Fruit fly (Drosophila melanogaster): Measurements from ENCODE around the gene Arv1.

Gene Arv1

dm6 chr3L:21536857-21537256, 7.7 kb upstream of the Arv1 start, which contains the start of gene Rpn10:
TSS of gene Rpn10 (plus strand) at chr3L:21537000.
- no peak for TF ChIP-seq Sox102F (GFP tag; optimal IDR thresholded peaks at IDR 0.05)
- no peak for TF ChIP-seq CG8319 (GFP tag; optimal IDR thresholded peaks at IDR 0.05)
- no peak for TF ChIP-seq fd85E (GFP tag; optimal IDR thresholded peaks at IDR 0.05)
- TF ChIP-seq Blimp-1 (GFP tag; optimal IDR thresholded peaks at IDR 0.05) = no peak
- TF ChIP-seq CG31627 (GFP tag; optimal IDR thresholded peaks at IDR 0.05) = peak; percentile 40
- no peak for TF ChIP-seq Hr39 (GFP tag; optimal IDR thresholded peaks at IDR 0.05)
- no peak for TF ChIP-seq CG10631 (GFP tag; optimal IDR thresholded peaks at IDR 0.05)
- TF ChIP-seq ss (GFP tag; optimal IDR thresholded peaks at IDR 0.05) = no peak
- TF ChIP-seq CG11294 (GFP tag; IDR thresholded peaks at IDR 0.05) = no peak
- no peak for TF ChIP-seq Sox14 (GFP tag; optimal IDR thresholded peaks at IDR 0.05)
- no peak for TF ChIP-seq CG9139 (GFP tag; optimal IDR thresholded peaks at IDR 0.05)
- no peak for TF ChIP-seq CG1621 (tag; optimal IDR thresholded peaks at IDR 0.05)
- no peak for TF ChIP-seq CG15336 (GFP tag; IDR thresholded peaks at IDR 0.05)
- TF ChIP-seq Hr4 (GFP tag; optimal IDR thresholded peaks at IDR 0.05) = no peak
- TF ChIP-seq Ets96B (tag; optimal IDR thresholded peaks at IDR 0.05) = no peak
- TF ChIP-seq net (GFP tag; optimal IDR thresholded peaks at IDR 0.05) = no peak
- peak; percentile 31 for TF ChIP-seq lz (GFP tag; optimal IDR thresholded peaks at IDR 0.05)
- no peak for TF ChIP-seq CG16779 (tag; optimal IDR thresholded peaks at IDR 0.05)
- TF ChIP-seq dac (GFP tag; optimal IDR thresholded peaks at IDR 0.05) = no peak
- TF ChIP-seq Met (GFP tag; optimal IDR thresholded peaks at IDR 0.05) = no peak
- TF ChIP-seq spab (GFP tag; optimal IDR thresholded peaks at IDR 0.05) = no peak
- no peak for TF ChIP-seq CG6163 (GFP tag; IDR thresholded peaks at IDR 0.05)
- TF ChIP-seq Gug (GFP tag; IDR thresholded peaks at IDR 0.05) = no peak
- TF ChIP-seq topi (GFP tag; optimal IDR thresholded peaks at IDR 0.05) = peak; percentile 9
- no peak for TF ChIP-seq salr (GFP tag; optimal IDR thresholded peaks at IDR 0.05)
- TF ChIP-seq CG8119 (GFP tag; IDR thresholded peaks at IDR 0.05) = no peak
- no peak for TF ChIP-seq CG3919 (GFP tag; optimal IDR thresholded peaks at IDR 0.05)
- TF ChIP-seq fkh (GFP tag; optimal IDR thresholded peaks at IDR 0.05) = no peak
- no peak for TF ChIP-seq CG34406 (GFP tag; optimal IDR thresholded peaks at IDR 0.05)
- TF ChIP-seq CG3032 (tag; optimal IDR thresholded peaks at IDR 0.05) = peak; percentile 25
- TF ChIP-seq Sox15 (GFP tag; optimal IDR thresholded peaks at IDR 0.05) = no peak
- TF ChIP-seq Eip93F (GFP tag; optimal IDR thresholded peaks at IDR 0.05) = no peak
- no peak for TF ChIP-seq fd59A (GFP tag; optimal IDR thresholded peaks at IDR 0.05)
- TF ChIP-seq CG6276 (GFP tag; optimal IDR thresholded peaks at IDR 0.05) = no peak
- peak; percentile 27 for TF ChIP-seq esn (GFP tag; optimal IDR thresholded peaks at IDR 0.05)
- no peak for TF ChIP-seq CG4318 (GFP tag; optimal IDR thresholded peaks at IDR 0.05)
- no peak for TF ChIP-seq acj6 (GFP tag; optimal IDR thresholded peaks at IDR 0.05)
- no peak for TF ChIP-seq CG6854 (GFP tag; optimal IDR thresholded peaks at IDR 0.05)
- no peak for TF ChIP-seq achi (GFP tag; optimal IDR thresholded peaks at IDR 0.05)
- TF ChIP-seq CG10669 (GFP tag; optimal IDR thresholded peaks at IDR 0.05) = no peak
- no peak for TF ChIP-seq Eip75B (GFP tag; optimal IDR thresholded peaks at IDR 0.05)
- TF ChIP-seq CG11902 (GFP tag; optimal IDR thresholded peaks at IDR 0.05) = no peak
- TF ChIP-seq Hr38 (GFP tag; optimal IDR thresholded peaks at IDR 0.05) = no peak
- no peak for TF ChIP-seq CG11762 (GFP tag; optimal IDR thresholded peaks at IDR 0.05; ENCODE audit: insufficient read depth)
- TF ChIP-seq Eip78C (GFP tag) = peak; percentile 73
- no peak for TF ChIP-seq vri (GFP tag; optimal IDR thresholded peaks at IDR 0.05)
- TF ChIP-seq Lpt (GFP tag; optimal IDR thresholded peaks at IDR 0.05) = no peak
- TF ChIP-seq CG6808 (GFP tag; optimal IDR thresholded peaks at IDR 0.05) = no peak
- no peak for TF ChIP-seq svp (GFP tag)
- TF ChIP-seq eg (GFP tag; IDR thresholded peaks at IDR 0.05) = no peak
- no peak for TF ChIP-seq Ets21C (GFP tag; optimal IDR thresholded peaks at IDR 0.05)

Data from whole organism, prepupa.